Worm (Caenorhabditis elegans) whole organism, young adult: ENCODE measurements around the gene W05B10.4.

Experiments used
- B0035.1 ChIP-seq: sonication (generic microtip); optimal IDR thresholded peaks from 2 replicates; lab custom pipeline; 2016; ENCODE audit warnings: missing genetic modification characterization, mild to moderate bottlenecking, missing compliant biosample characterization, missing genotype, missing genetic modification reagents
- B0261.1 ChIP-seq: sonication (generic microtip); optimal IDR thresholded peaks from 2 replicates; lab custom pipeline; 2016; ENCODE audit warnings: mild to moderate bottlenecking, missing genetic modification characterization, moderate library complexity, missing compliant biosample characterization
- C06A6.2 ChIP-seq: fragments of 200-800 bp; sonication (Bioruptor generic); conservative IDR thresholded peaks from 2 replicates; pipeline ENCODE4 v1.3.6; 2022; ENCODE audit warnings: missing genetic modification characterization, missing compliant biosample characterization
- F10E7.11 ChIP-seq: sonication (generic microtip); optimal IDR thresholded peaks from 2 replicates; lab custom pipeline; 2017; ENCODE audit warnings: mild to moderate bottlenecking, missing genetic modification characterization, moderate library complexity, missing compliant biosample characterization
- efl-1 ChIP-seq: fragments of 150-350 bp; optimal IDR thresholded peaks from 2 replicates; lab custom pipeline; 2014; ENCODE audit warnings: missing biosample characterization, missing genetic modification reagents, missing genetic modification characterization
- him-1 ChIP-seq: sonication (generic microtip); optimal IDR thresholded peaks from 2 replicates; lab custom pipeline; 2016; ENCODE audit warnings: missing genotype, missing genetic modification reagents, missing genetic modification characterization, missing compliant biosample characterization
- lag-1 ChIP-seq: fragments of 200-800 bp; sonication (Bioruptor generic); IDR thresholded peaks from 2 replicates; pipeline ENCODE4 v1.3.6; 2022; ENCODE audit warnings: missing genetic modification reagents, missing genetic modification characterization, missing compliant biosample characterization
- nfya-1 ChIP-seq: sonication (generic microtip); optimal IDR thresholded peaks from 2 replicates; lab custom pipeline; 2017; ENCODE audit warnings: antibody characterized with exemption, missing compliant biosample characterization, missing genetic modification characterization, borderline replicate concordance; ENCODE audit not compliant: insufficient read depth
- pha-4 ChIP-seq: fragments of 150-350 bp; sonication (generic microtip); optimal IDR thresholded peaks from 2 replicates; lab custom pipeline; 2014; ENCODE audit warnings: missing biosample characterization, missing genetic modification reagents, missing genetic modification characterization
- sptf-2 ChIP-seq: fragments of 200-800 bp; sonication (Bioruptor generic); optimal IDR thresholded peaks from 2 replicates; lab custom pipeline; 2018; ENCODE audit warnings: mild to moderate bottlenecking, missing genetic modification characterization, missing compliant biosample characterization
- unc-62 ChIP-seq: fragments of 150-350 bp; optimal IDR thresholded peaks from 2 replicates; lab custom pipeline; 2014; ENCODE audit warnings: missing biosample characterization, missing genetic modification reagents, missing genetic modification characterization
- ztf-26 ChIP-seq: sonication (generic microtip); optimal IDR thresholded peaks from 2 replicates; lab custom pipeline; 2017; ENCODE audit warnings: missing genetic modification characterization, missing compliant biosample characterization

- TF ChIP-seq nfya-1 (tag; lab: Kevin White, UChicago) (no peak), efl-1 (no peak), him-1 (no peak), B0035.1 (no peak), B0261.1 (tag; lab: Kevin White, UChicago) (no peak), sptf-2 (GFP tag; lab: Kevin White, UChicago) (no peak), pha-4 (tag; lab: Kevin White, UChicago) (no peak), ztf-26 (tag; lab: Kevin White, UChicago) (no peak), C06A6.2 (GFP tag; lab: Robert Waterston, UW) (no peak), unc-62 (GFP tag; lab: Kevin White, UChicago) (no peak), F10E7.11 (tag; lab: Kevin White, UChicago) (no peak), lag-1 (no peak)
Measured at ce11 chrV:12634050-12634449, 34.0 kb upstream of the W05B10.4 start.
